Worm (Caenorhabditis elegans): ENCODE results near the gene B0454.5.

Gene B0454.5

ce11 chrII:3043358-3043757, 4.7 kb downstream of the B0454.5 start, which contains the start of gene B0454.8:
Gene B0454.8, minus strand, starts transcription at chrII:3043458.
- no peak for TF ChIP-seq drap-1 (GFP tag; optimal IDR thresholded peaks at IDR 0.05)

- TF ChIP-seq pha-4 (tag; optimal IDR thresholded peaks at IDR 0.05) (no peak), lsy-2 (tag; optimal IDR thresholded peaks at IDR 0.05) (no peak), hlh-1 (tag; optimal IDR thresholded peaks at IDR 0.05) (no peak), M03D4.4 (tag; optimal IDR thresholded peaks at IDR 0.05) (no peak), mab-5 (tag; optimal IDR thresholded peaks at IDR 0.05) (no peak), nhr-12 (tag; optimal IDR thresholded peaks at IDR 0.05) (no peak), drap-1 (GFP tag; optimal IDR thresholded peaks at IDR 0.05) (no peak), bed-3 (GFP tag; optimal IDR thresholded peaks at IDR 0.05) (no peak), ceh-43 (GFP tag; optimal IDR thresholded peaks at IDR 0.05) (no peak), nhr-76 (tag; optimal IDR thresholded peaks at IDR 0.05) (no peak), sptf-1 (tag; optimal IDR thresholded peaks at IDR 0.05) (no peak), flh-1 (GFP tag; optimal IDR thresholded peaks at IDR 0.05) (no peak)
Measured at ce11 chrII:3044023-3044422, 5.4 kb downstream of the B0454.5 start, which contains the start of gene sri-29. Gene sri-29, plus strand, starts transcription at chrII:3044323.

ce11 chrII:3045422-3045821, 6.8 kb downstream of the B0454.5 start:
- TF ChIP-seq bed-3 (GFP tag; optimal IDR thresholded peaks at IDR 0.05): no peak
- no peak for TF ChIP-seq nhr-12 (tag; optimal IDR thresholded peaks at IDR 0.05)
- no peak for TF ChIP-seq sem-2 (GFP tag; optimal IDR thresholded peaks at IDR 0.05)
- no peak for TF ChIP-seq nhr-237 (tag; optimal IDR thresholded peaks at IDR 0.05)
- no peak for TF ChIP-seq ceh-83 (GFP tag; optimal IDR thresholded peaks at IDR 0.05)

- TF ChIP-seq zip-8 (tag; optimal IDR thresholded peaks at IDR 0.05): no peak
- TF ChIP-seq tbx-8 (GFP tag; optimal IDR thresholded peaks at IDR 0.05): no peak
- no peak for TF ChIP-seq pha-4 (tag; optimal IDR thresholded peaks at IDR 0.05)
- TF ChIP-seq mls-2 (tag; optimal IDR thresholded peaks at IDR 0.05): no peak
- TF ChIP-seq ceh-43 (GFP tag; optimal IDR thresholded peaks at IDR 0.05): no peak
- no peak for TF ChIP-seq nhr-237 (tag; optimal IDR thresholded peaks at IDR 0.05)
- no peak for TF ChIP-seq sptf-1 (tag; optimal IDR thresholded peaks at IDR 0.05)
- no peak for TF ChIP-seq lin-13 (tag; optimal IDR thresholded peaks at IDR 0.05)
- TF ChIP-seq ztf-11 (tag; optimal IDR thresholded peaks at IDR 0.05): no peak
- no peak for TF ChIP-seq flh-1 (GFP tag; optimal IDR thresholded peaks at IDR 0.05)
- no peak for TF ChIP-seq ces-1 (GFP tag; optimal IDR thresholded peaks at IDR 0.05)
- TF ChIP-seq snpc-4 (tag; optimal IDR thresholded peaks at IDR 0.05): no peak
Measured at ce11 chrII:3045875-3046274, 7.2 kb downstream of the B0454.5 start, which contains the start of gene sri-30. Gene sri-30, plus strand, starts transcription at chrII:3046175.

ce11 chrII:3048378-3048777, 9.7 kb downstream of the B0454.5 start, which contains the start of gene sri-28:
Gene sri-28, plus strand, starts transcription at chrII:3048678.
- TF ChIP-seq elt-3 (tag; optimal IDR thresholded peaks at IDR 0.05) (no peak), bed-3 (GFP tag; optimal IDR thresholded peaks at IDR 0.05) (no peak), drap-1 (GFP tag; optimal IDR thresholded peaks at IDR 0.05) (no peak), blmp-1 (tag; optimal IDR thresholded peaks at IDR 0.05) (no peak), mab-5 (tag; optimal IDR thresholded peaks at IDR 0.05) (no peak), snpc-4 (tag; optimal IDR thresholded peaks at IDR 0.05) (no peak), zip-8 (tag; optimal IDR thresholded peaks at IDR 0.05) (no peak), pha-4 (tag; optimal IDR thresholded peaks at IDR 0.05) (no peak), ces-1 (GFP tag; optimal IDR thresholded peaks at IDR 0.05) (no peak), M03D4.4 (tag; optimal IDR thresholded peaks at IDR 0.05) (no peak), elt-1 (tag; optimal IDR thresholded peaks at IDR 0.05; ENCODE audit: borderline replicate concordance, insufficient read depth) (no peak), lsy-2 (tag; optimal IDR thresholded peaks at IDR 0.05) (no peak), mls-2 (tag; optimal IDR thresholded peaks at IDR 0.05) (no peak), flh-1 (GFP tag; optimal IDR thresholded peaks at IDR 0.05) (no peak), nhr-12 (tag; optimal IDR thresholded peaks at IDR 0.05) (no peak), ham-2 (GFP tag; optimal IDR thresholded peaks at IDR 0.05) (no peak), ceh-43 (GFP tag; optimal IDR thresholded peaks at IDR 0.05) (no peak), sptf-1 (tag; optimal IDR thresholded peaks at IDR 0.05) (no peak), ceh-39 (tag; optimal IDR thresholded peaks at IDR 0.05) (no peak), sem-2 (GFP tag; optimal IDR thresholded peaks at IDR 0.05) (no peak)

- TF ChIP-seq ham-2 (GFP tag; optimal IDR thresholded peaks at IDR 0.05) (peak; percentile 1), sptf-1 (tag; optimal IDR thresholded peaks at IDR 0.05) (no peak)
Measured at ce11 chrII:3048989-3049388, 10.3 kb downstream of the B0454.5 start.

- TF ChIP-seq lsy-2 (tag; optimal IDR thresholded peaks at IDR 0.05) (no peak), ham-2 (GFP tag; optimal IDR thresholded peaks at IDR 0.05) (no peak), sptf-1 (tag; optimal IDR thresholded peaks at IDR 0.05) (no peak), flh-1 (GFP tag; optimal IDR thresholded peaks at IDR 0.05) (no peak), nhr-237 (tag; optimal IDR thresholded peaks at IDR 0.05) (no peak), ceh-83 (GFP tag; optimal IDR thresholded peaks at IDR 0.05) (no peak), unc-62 (GFP tag; optimal IDR thresholded peaks at IDR 0.05) (no peak), elt-1 (tag; optimal IDR thresholded peaks at IDR 0.05; ENCODE audit: borderline replicate concordance, insufficient read depth) (no peak), lin-13 (tag; optimal IDR thresholded peaks at IDR 0.05) (no peak), pha-4 (tag; optimal IDR thresholded peaks at IDR 0.05) (no peak), mep-1 (tag; optimal IDR thresholded peaks at IDR 0.05) (no peak), nhr-12 (tag; optimal IDR thresholded peaks at IDR 0.05) (no peak), hlh-1 (tag; optimal IDR thresholded peaks at IDR 0.05) (no peak), blmp-1 (tag; optimal IDR thresholded peaks at IDR 0.05) (no peak), sem-2 (GFP tag; optimal IDR thresholded peaks at IDR 0.05) (no peak)
Measured at ce11 chrII:3050703-3051102, 12.0 kb downstream of the B0454.5 start, which contains the start of gene sri-31. Gene sri-31, plus strand, starts transcription at chrII:3051003.
